Worm (Caenorhabditis elegans) whole organism, late embryonic: ENCODE data around the gene nsy-7.

Experiments used
- C08G9.2 ChIP-seq: sonication (generic microtip); optimal IDR thresholded peaks from 2 replicates; lab custom pipeline; 2016; ENCODE audit warnings: mild to moderate bottlenecking, missing genetic modification characterization, moderate library complexity, missing compliant biosample characterization
- F13H6.1 ChIP-seq: sonication (generic microtip); optimal IDR thresholded peaks from 2 replicates; lab custom pipeline; 2016; ENCODE audit warnings: missing genetic modification characterization, missing compliant biosample characterization
- K02D7.2 ChIP-seq: sonication (generic microtip); optimal IDR thresholded peaks from 2 replicates; lab custom pipeline; 2017; ENCODE audit warnings: mild to moderate bottlenecking, missing genetic modification characterization, missing compliant biosample characterization
- T23F11.4 ChIP-seq: fragments of 200-800 bp; sonication (Bioruptor generic); optimal IDR thresholded peaks from 2 replicates; lab custom pipeline; 2018; ENCODE audit warnings: mild to moderate bottlenecking, missing genetic modification characterization, missing compliant biosample characterization
- ama-1 ChIP-seq: fragments of 150-350 bp; optimal IDR thresholded peaks from 2 replicates; lab custom pipeline; 2014
- ceh-14 ChIP-seq: sonication (generic microtip); optimal IDR thresholded peaks from 2 replicates; lab custom pipeline; 2016; ENCODE audit warnings: missing genotype, missing genetic modification characterization, missing compliant biosample characterization
- ceh-18 ChIP-seq: sonication (generic microtip); optimal IDR thresholded peaks from 2 replicates; lab custom pipeline; 2016; ENCODE audit warnings: missing genetic modification characterization, missing compliant biosample characterization
- ceh-2 ChIP-seq: sonication (generic microtip); optimal IDR thresholded peaks from 2 replicates; lab custom pipeline; 2016; ENCODE audit warnings: missing genotype, missing genetic modification characterization, missing compliant biosample characterization
- ceh-22 ChIP-seq: sonication (generic microtip); optimal IDR thresholded peaks from 2 replicates; lab custom pipeline; 2017; ENCODE audit warnings: missing biosample characterization, missing genetic modification characterization
- ceh-30 ChIP-seq: fragments of 150-350 bp; optimal IDR thresholded peaks from 2 replicates; lab custom pipeline; 2014; ENCODE audit warnings: missing biosample characterization, missing genetic modification characterization
- ceh-31 ChIP-seq: sonication (generic microtip); optimal IDR thresholded peaks from 2 replicates; lab custom pipeline; 2016; ENCODE audit warnings: missing genetic modification characterization, missing compliant biosample characterization
- ceh-34 ChIP-seq: sonication (generic microtip); optimal IDR thresholded peaks from 2 replicates; lab custom pipeline; 2016; ENCODE audit warnings: mild to moderate bottlenecking, missing genetic modification characterization, missing compliant biosample characterization
- ceh-9 ChIP-seq: sonication (generic microtip); optimal IDR thresholded peaks from 2 replicates; lab custom pipeline; 2016; ENCODE audit warnings: mild to moderate bottlenecking, missing genetic modification characterization, inconsistent platforms, missing compliant biosample characterization
- dmd-4 ChIP-seq: sonication (generic microtip); optimal IDR thresholded peaks from 2 replicates; lab custom pipeline; 2016; ENCODE audit warnings: borderline replicate concordance, missing genetic modification characterization, missing compliant biosample characterization
- dve-1 ChIP-seq: sonication (generic microtip); optimal IDR thresholded peaks from 2 replicates; lab custom pipeline; 2017; ENCODE audit warnings: antibody characterized with exemption, mild to moderate bottlenecking, missing genetic modification characterization, missing compliant biosample characterization
- elt-2 ChIP-seq: sonication (generic microtip); optimal IDR thresholded peaks from 2 replicates; lab custom pipeline; 2016; ENCODE audit warnings: missing genetic modification reagents, missing genetic modification characterization, missing compliant biosample characterization
- elt-4 ChIP-seq: sonication (generic microtip); optimal IDR thresholded peaks from 2 replicates; lab custom pipeline; 2016; ENCODE audit warnings: missing genetic modification characterization, missing compliant biosample characterization
- fkh-10 ChIP-seq: fragments of 150-350 bp; optimal IDR thresholded peaks from 2 replicates; lab custom pipeline; 2014; ENCODE audit warnings: missing biosample characterization, missing genetic modification reagents, missing genetic modification characterization
- fkh-6 ChIP-seq: sonication (generic microtip); optimal IDR thresholded peaks from 2 replicates; lab custom pipeline; 2016; ENCODE audit warnings: missing genetic modification characterization, missing compliant biosample characterization
- gmeb-2 ChIP-seq: sonication (generic microtip); optimal IDR thresholded peaks from 2 replicates; lab custom pipeline; 2016; ENCODE audit warnings: missing genetic modification characterization, inconsistent platforms, missing compliant biosample characterization
- hlh-13 ChIP-seq: fragments of 200-800 bp; sonication (Bioruptor generic); optimal IDR thresholded peaks from 2 replicates; lab custom pipeline; 2018; ENCODE audit warnings: mild to moderate bottlenecking, missing genetic modification characterization, missing compliant biosample characterization
- hlh-15 ChIP-seq: sonication (generic microtip); optimal IDR thresholded peaks from 2 replicates; lab custom pipeline; 2016; ENCODE audit warnings: missing genetic modification characterization, missing compliant biosample characterization
- hlh-30 ChIP-seq: sonication (generic microtip); optimal IDR thresholded peaks from 2 replicates; lab custom pipeline; 2017; ENCODE audit warnings: antibody characterized with exemption, missing genetic modification characterization, missing compliant biosample characterization; ENCODE audit not compliant: insufficient read depth
- hlh-6 ChIP-seq: sonication (generic microtip); optimal IDR thresholded peaks from 2 replicates; lab custom pipeline; 2016; ENCODE audit warnings: missing genotype, missing genetic modification characterization, missing compliant biosample characterization
- hlh-8 ChIP-seq: sonication (generic microtip); optimal IDR thresholded peaks from 2 replicates; lab custom pipeline; 2016; ENCODE audit warnings: missing genotype, missing genetic modification characterization, missing compliant biosample characterization
- lin-11 ChIP-seq: fragments of 200-800 bp; sonication (Bioruptor generic); optimal IDR thresholded peaks from 2 replicates; lab custom pipeline; 2018; ENCODE audit warnings: mild to moderate bottlenecking, missing genetic modification characterization, missing compliant biosample characterization
- mec-3 ChIP-seq: sonication (generic microtip); optimal IDR thresholded peaks from 2 replicates; lab custom pipeline; 2016; ENCODE audit warnings: borderline replicate concordance, missing genetic modification characterization, missing compliant biosample characterization
- nfya-1 ChIP-seq: sonication (generic microtip); optimal IDR thresholded peaks from 2 replicates; lab custom pipeline; 2017; ENCODE audit warnings: missing genetic modification characterization, mild to moderate bottlenecking, missing compliant biosample characterization, antibody characterized with exemption, moderate library complexity
- nhr-232 ChIP-seq: sonication (generic microtip); optimal IDR thresholded peaks from 2 replicates; lab custom pipeline; 2016; ENCODE audit warnings: missing genetic modification characterization, missing compliant biosample characterization
- npax-4 ChIP-seq: sonication (generic microtip); optimal IDR thresholded peaks from 2 replicates; lab custom pipeline; 2016; ENCODE audit warnings: missing genetic modification characterization, missing compliant biosample characterization
- pag-3 ChIP-seq: sonication (generic microtip); optimal IDR thresholded peaks from 2 replicates; lab custom pipeline; 2016; ENCODE audit warnings: missing compliant biosample characterization, missing genetic modification characterization, borderline replicate concordance
- pat-9 ChIP-seq: fragments of 200-800 bp; sonication (Bioruptor generic); optimal IDR thresholded peaks from 2 replicates; lab custom pipeline; 2018; ENCODE audit warnings: mild to moderate bottlenecking, missing genetic modification characterization, moderate library complexity, missing compliant biosample characterization
- pax-1 ChIP-seq: fragments of 150-350 bp; optimal IDR thresholded peaks from 2 replicates; lab custom pipeline; 2014; ENCODE audit warnings: missing biosample characterization, missing genetic modification characterization
- pha-2 ChIP-seq: sonication (generic microtip); optimal IDR thresholded peaks from 2 replicates; lab custom pipeline; 2017; ENCODE audit warnings: mild to moderate bottlenecking, missing genetic modification characterization, missing compliant biosample characterization
- pha-4 ChIP-seq: fragments of 150-350 bp; optimal IDR thresholded peaks from 2 replicates; lab custom pipeline; 2018; ENCODE audit warnings: missing biosample characterization, missing genetic modification reagents, missing genetic modification characterization
- pros-1 ChIP-seq: fragments of 150-350 bp; optimal IDR thresholded peaks from 2 replicates; lab custom pipeline; 2014; ENCODE audit warnings: missing biosample characterization, missing genetic modification reagents, missing genetic modification characterization
- ref-2 ChIP-seq: sonication (generic microtip); optimal IDR thresholded peaks from 2 replicates; lab custom pipeline; 2016; ENCODE audit warnings: missing genetic modification characterization, missing compliant biosample characterization
- rnt-1 ChIP-seq: sonication (generic microtip); optimal IDR thresholded peaks from 2 replicates; lab custom pipeline; 2016; ENCODE audit warnings: missing genetic modification characterization, missing compliant biosample characterization
- sox-2 ChIP-seq: fragments of 200-800 bp; sonication (Bioruptor generic); IDR thresholded peaks from 2 replicates; pipeline ENCODE4 v1.3.6; 2022; ENCODE audit warnings: missing genetic modification reagents, missing genetic modification characterization, missing compliant biosample characterization
- sox-4 ChIP-seq: sonication (generic microtip); optimal IDR thresholded peaks from 2 replicates; lab custom pipeline; 2017; ENCODE audit warnings: mild to moderate bottlenecking, missing genetic modification characterization, inconsistent platforms, missing compliant biosample characterization
- ttx-3 ChIP-seq: sonication (generic microtip); optimal IDR thresholded peaks from 2 replicates; lab custom pipeline; 2016; ENCODE audit warnings: missing genetic modification reagents, missing genetic modification characterization, missing compliant biosample characterization
- unc-42 ChIP-seq: sonication (generic microtip); optimal IDR thresholded peaks from 2 replicates; lab custom pipeline; 2016; ENCODE audit warnings: missing genotype, missing genetic modification characterization, missing compliant biosample characterization
- ztf-16 ChIP-seq: sonication (generic microtip); optimal IDR thresholded peaks from 2 replicates; lab custom pipeline; 2017; ENCODE audit warnings: missing genetic modification characterization, missing compliant biosample characterization

Gene nsy-7

ce11 chrIV:8070934-8071333, 15.5 kb downstream of the nsy-7 start:
- TF ChIP-seq mec-3 (no peak), ceh-31 (tag; lab: Kevin White, UChicago) (peak; percentile 55), sox-2 (GFP tag; lab: Robert Waterston, UW) (peak; percentile 41; the same call in 1 of the 2 replicates), ama-1 (peak; percentile 15)

ce11 chrIV:8070299-8070698, 16.2 kb downstream of the nsy-7 start:
- TF ChIP-seq dve-1: no peak
- peak; percentile 6 for TF ChIP-seq hlh-6
- TF ChIP-seq hlh-13 (GFP tag; lab: Kevin White, UChicago): no peak
- no peak for TF ChIP-seq fkh-6 (tag; lab: Kevin White, UChicago)
- TF ChIP-seq lin-11 (tag; lab: Kevin White, UChicago): no peak

- peak; percentile 8 for TF ChIP-seq ceh-34
- no peak for TF ChIP-seq hlh-15 (tag; lab: Kevin White, UChicago)
Observed at ce11 chrIV:8069104-8069503, 17.3 kb downstream of the nsy-7 start.

ce11 chrIV:8068280-8068679, 18.2 kb downstream of the nsy-7 start:
- TF ChIP-seq rnt-1 (peak; percentile 13), pat-9 (tag; lab: Kevin White, UChicago) (no peak)
- TF ChIP-seq, all 69 proteins: peak for 1

- no peak for TF ChIP-seq ceh-31 (tag; lab: Kevin White, UChicago)
- TF ChIP-seq pag-3 (tag; lab: Kevin White, UChicago): no peak
- no peak for TF ChIP-seq hlh-8 (tag; lab: Kevin White, UChicago)
- no peak for TF ChIP-seq hlh-6
- no peak for TF ChIP-seq ref-2 (tag; lab: Kevin White, UChicago)
- TF ChIP-seq C08G9.2 (tag; lab: Kevin White, UChicago): no peak
- no peak for TF ChIP-seq pha-2
- no peak for TF ChIP-seq ceh-2
- no peak for TF ChIP-seq ztf-16
- no peak for TF ChIP-seq gmeb-2 (tag; lab: Kevin White, UChicago)
- TF ChIP-seq ceh-22 (tag; lab: Kevin White, UChicago): no peak
Observed at ce11 chrIV:8067745-8068144, 18.7 kb downstream of the nsy-7 start.

- TF ChIP-seq sox-4 (tag; lab: Kevin White, UChicago): no peak
- no peak for TF ChIP-seq mec-3
- peak; percentile 36 for TF ChIP-seq nhr-232 (tag; lab: Kevin White, UChicago)
- TF ChIP-seq elt-4 (tag; lab: Kevin White, UChicago): no peak
- no peak for TF ChIP-seq ceh-30 (tag; lab: Kevin White, UChicago)
- TF ChIP-seq lin-11 (tag; lab: Kevin White, UChicago): no peak
- peak; percentile 27 for TF ChIP-seq hlh-6
- TF ChIP-seq pag-3 (tag; lab: Kevin White, UChicago): no peak
- peak; percentile 54 for TF ChIP-seq ceh-14
- TF ChIP-seq hlh-30 (tag; lab: Kevin White, UChicago): no peak
- TF ChIP-seq T23F11.4 (GFP tag; lab: Kevin White, UChicago): peak; percentile 20
- TF ChIP-seq ttx-3 (tag; lab: Kevin White, UChicago): no peak
- peak; percentile 33 for TF ChIP-seq dmd-4 (tag; lab: Kevin White, UChicago)
- TF ChIP-seq pax-1 (tag; lab: Kevin White, UChicago): no peak
- TF ChIP-seq ceh-18 (tag; lab: Kevin White, UChicago): peak; percentile 71
- TF ChIP-seq pros-1 (tag; lab: Kevin White, UChicago): peak; percentile 69
- TF ChIP-seq nfya-1 (tag; lab: Kevin White, UChicago): peak; percentile 39
- no peak for TF ChIP-seq fkh-10 (GFP tag; lab: Kevin White, UChicago)
- peak; percentile 1 for TF ChIP-seq elt-2 (tag; lab: Kevin White, UChicago)
- TF ChIP-seq K02D7.2 (tag; lab: Kevin White, UChicago): no peak
- TF ChIP-seq F13H6.1: no peak
- TF ChIP-seq pha-4 (tag; lab: Kevin White, UChicago): no peak
- peak; percentile 28 for TF ChIP-seq fkh-6 (tag; lab: Kevin White, UChicago)
- TF ChIP-seq unc-42: peak; percentile 48
- TF ChIP-seq ceh-9 (tag; lab: Kevin White, UChicago): no peak
- TF ChIP-seq ref-2 (tag; lab: Kevin White, UChicago): peak; percentile 57
- no peak for TF ChIP-seq npax-4 (tag; lab: Kevin White, UChicago)
- TF ChIP-seq rnt-1: peak; percentile 13
Observed at ce11 chrIV:8066598-8066997, 19.9 kb downstream of the nsy-7 start.
